Fruit fly (Drosophila melanogaster) whole organism, prepupa: ENCODE measurements around the gene Elp1.

Experiments
- CG4318 ChIP-seq: fragments of 200-800 bp; sonication (Bioruptor generic); optimal IDR thresholded peaks from 3 replicates; lab custom pipeline; 2017; ENCODE audit warnings: missing biosample characterization, mild to moderate bottlenecking, missing genetic modification characterization
- CG8319 ChIP-seq: fragments of 200-800 bp; sonication (Bioruptor generic); optimal IDR thresholded peaks from 3 replicates; lab custom pipeline; 2016; ENCODE audit warnings: missing biosample characterization, missing genetic modification characterization
- CG8632 ChIP-seq: fragments of 200-800 bp; sonication (Bioruptor generic); optimal IDR thresholded peaks from 3 replicates; lab custom pipeline; 2016; ENCODE audit warnings: missing biosample characterization, missing genetic modification characterization
- Gug ChIP-seq: fragments of 200-800 bp; sonication (Bioruptor generic); IDR thresholded peaks from 2 replicates; pipeline ENCODE4 v1.3.6; 2022; ENCODE audit warnings: missing biosample characterization, missing genetic modification characterization
- Sox102F ChIP-seq: fragments of 200-800 bp; sonication (Bioruptor generic); optimal IDR thresholded peaks from 2 replicates; lab custom pipeline; 2016; ENCODE audit warnings: missing biosample characterization, mild to moderate bottlenecking, missing genetic modification characterization
- dsx ChIP-seq: fragments of 200-800 bp; optimal IDR thresholded peaks from 3 replicates; lab custom pipeline; 2019; ENCODE audit warnings: missing biosample characterization, mild to moderate bottlenecking, missing genetic modification characterization, moderate library complexity; ENCODE audit not compliant: poor library complexity, severe bottlenecking
- net ChIP-seq: fragments of 200-800 bp; sonication (Bioruptor generic); optimal IDR thresholded peaks from 3 replicates; lab custom pipeline; 2016; ENCODE audit warnings: missing biosample characterization, missing genetic modification characterization
- spab ChIP-seq: fragments of 200-800 bp; sonication (Bioruptor generic); optimal IDR thresholded peaks from 2 replicates; lab custom pipeline; 2017; ENCODE audit warnings: missing biosample characterization, mild to moderate bottlenecking, missing genetic modification characterization, missing genetic modification reagents
- svp ChIP-seq: fragments of 200-800 bp; sonication (Bioruptor generic); peaks from one replicate; lab custom pipeline; 2016; ENCODE audit warnings: missing biosample characterization, missing genetic modification characterization

- no peak for TF ChIP-seq Gug (GFP tag; lab: Robert Waterston, UW)
- TF ChIP-seq svp (GFP tag; lab: Kevin White, UChicago), result no peak
- no peak for TF ChIP-seq Sox102F (GFP tag; lab: Kevin White, UChicago)
- no peak for TF ChIP-seq CG4318 (GFP tag; lab: Kevin White, UChicago)
- TF ChIP-seq net (GFP tag; lab: Kevin White, UChicago), result no peak
- TF ChIP-seq CG8319, result no peak
- TF ChIP-seq CG8632 (GFP tag; lab: Kevin White, UChicago), result no peak
- no peak for TF ChIP-seq dsx
- TF ChIP-seq spab (GFP tag; lab: Kevin White, UChicago), result peak; percentile 10
These were observed 12.7 kb downstream of the Elp1 start for dm6 chr3R:11663441-11663840.
